Worm (Caenorhabditis elegans) whole organism, young adult: Measurements from ENCODE around the gene Y41C4A.18.

Experiments
- B0019.2 ChIP-seq: fragments of 200-800 bp; sonication (Bioruptor generic); conservative IDR thresholded peaks from 2 replicates; pipeline ENCODE4 v1.3.6; 2022; ENCODE audit warnings: missing genetic modification reagents, missing genetic modification characterization, missing compliant biosample characterization
- B0035.1 ChIP-seq: sonication (generic microtip); optimal IDR thresholded peaks from 2 replicates; lab custom pipeline; 2016; ENCODE audit warnings: missing genetic modification characterization, mild to moderate bottlenecking, missing compliant biosample characterization, missing genotype, missing genetic modification reagents
- D2030.7 ChIP-seq: fragments of 200-800 bp; sonication (Bioruptor generic); IDR thresholded peaks from 2 replicates; pipeline ENCODE4 v1.3.6; 2022; ENCODE audit warnings: missing genetic modification reagents, missing genetic modification characterization, missing compliant biosample characterization
- F23B12.7 ChIP-seq: sonication (generic microtip); optimal IDR thresholded peaks from 2 replicates; lab custom pipeline; 2017; ENCODE audit warnings: missing genetic modification characterization, mild to moderate bottlenecking, missing compliant biosample characterization, antibody characterized with exemption, moderate library complexity; ENCODE audit not compliant: insufficient read depth
- F33H1.4 ChIP-seq: fragments of 200-800 bp; sonication (Bioruptor generic); IDR thresholded peaks from 2 replicates; pipeline ENCODE4 v1.3.6; 2022; ENCODE audit warnings: missing genetic modification reagents, missing genetic modification characterization, missing compliant biosample characterization
- F49E8.2 ChIP-seq: sonication (generic microtip); optimal IDR thresholded peaks from 3 replicates; lab custom pipeline; 2017; ENCODE audit warnings: missing genetic modification characterization, mild to moderate bottlenecking, missing compliant biosample characterization, antibody characterized with exemption, moderate library complexity; ENCODE audit not compliant: insufficient read depth
- F52B5.7 ChIP-seq: sonication (generic microtip); optimal IDR thresholded peaks from 2 replicates; lab custom pipeline; 2016; ENCODE audit warnings: mild to moderate bottlenecking, missing genetic modification characterization, missing compliant biosample characterization
- F57A8.1 ChIP-seq: fragments of 200-800 bp; sonication (Bioruptor generic); optimal IDR thresholded peaks from 2 replicates; lab custom pipeline; 2018; ENCODE audit warnings: mild to moderate bottlenecking, missing genetic modification characterization, moderate library complexity, missing compliant biosample characterization
- T26A5.8 ChIP-seq: sonication (generic microtip); optimal IDR thresholded peaks from 2 replicates; lab custom pipeline; 2016; ENCODE audit warnings: missing genetic modification characterization, missing compliant biosample characterization
- Y53G8AR.9 ChIP-seq: fragments of 200-800 bp; sonication (Bioruptor generic); conservative IDR thresholded peaks from 2 replicates; pipeline ENCODE4 v1.3.6; 2022; ENCODE audit warnings: missing genetic modification reagents, missing genetic modification characterization, missing compliant biosample characterization
- akir-1 ChIP-seq: fragments of 200-800 bp; sonication (Bioruptor generic); optimal IDR thresholded peaks from 2 replicates; lab custom pipeline; 2018; ENCODE audit warnings: mild to moderate bottlenecking, missing genetic modification characterization, moderate library complexity, missing compliant biosample characterization
- aptf-2 ChIP-seq: fragments of 200-800 bp; sonication (Bioruptor generic); conservative IDR thresholded peaks from 2 replicates; pipeline ENCODE4 v1.3.6; 2022; ENCODE audit warnings: missing genetic modification reagents, missing genetic modification characterization, missing compliant biosample characterization
- atf-7 ChIP-seq: sonication (generic microtip); optimal IDR thresholded peaks from 2 replicates; lab custom pipeline; 2017; ENCODE audit warnings: mild to moderate bottlenecking, missing genetic modification characterization, missing compliant biosample characterization
- attf-5 ChIP-seq: fragments of 200-800 bp; sonication (Bioruptor generic); optimal IDR thresholded peaks from 2 replicates; lab custom pipeline; 2018; ENCODE audit warnings: mild to moderate bottlenecking, missing genetic modification characterization, missing compliant biosample characterization
- attf-6 ChIP-seq: fragments of 200-800 bp; sonication (Bioruptor generic); IDR thresholded peaks from 2 replicates; pipeline ENCODE4 v1.3.6; 2022; ENCODE audit warnings: missing genetic modification reagents, missing genetic modification characterization, missing compliant biosample characterization
- cebp-1 ChIP-seq, 2 experiments: fragments of 200-800 bp in 1 of 2; sonication (Bioruptor generic) in 1 of 2; sonication (generic microtip) in 1 of 2; IDR thresholded peaks in 1 of 2; optimal IDR thresholded peaks in 1 of 2; 2 replicates each; pipeline versions ENCODE4 v1.3.6 to Lab custom; 2017 to 2022; ENCODE audit warnings: missing compliant biosample characterization in 2 of 2, missing genetic modification characterization in 2 of 2, mild to moderate bottlenecking in 1 of 2, missing genetic modification reagents in 1 of 2, moderate library complexity in 1 of 2
- egl-18 ChIP-seq: fragments of 200-800 bp; sonication (Bioruptor generic); IDR thresholded peaks from 2 replicates; pipeline ENCODE4 v1.3.6; 2022; ENCODE audit warnings: missing genetic modification reagents, missing genetic modification characterization, missing compliant biosample characterization
- egrh-3 ChIP-seq: fragments of 200-800 bp; sonication (Bioruptor generic); IDR thresholded peaks from 2 replicates; pipeline ENCODE4 v1.3.6; 2022; ENCODE audit warnings: missing genetic modification reagents, missing genetic modification characterization, missing compliant biosample characterization
- ekl-4 ChIP-seq: fragments of 200-800 bp; sonication (Bioruptor generic); IDR thresholded peaks from 2 replicates; pipeline ENCODE4 v1.3.6; 2022; ENCODE audit warnings: missing genetic modification reagents, missing genetic modification characterization, missing compliant biosample characterization
- hlh-12 ChIP-seq: sonication (generic microtip); optimal IDR thresholded peaks from 2 replicates; lab custom pipeline; 2016; ENCODE audit warnings: missing genetic modification characterization, missing compliant biosample characterization
- hlh-26 ChIP-seq: fragments of 200-800 bp; sonication (Bioruptor generic); conservative IDR thresholded peaks from 2 replicates; pipeline ENCODE4 v1.3.6; 2022; ENCODE audit warnings: missing genetic modification reagents, missing genetic modification characterization, missing compliant biosample characterization
- hmg-1.2 ChIP-seq: fragments of 200-800 bp; sonication (Bioruptor generic); IDR thresholded peaks from 2 replicates; pipeline ENCODE4 v1.3.6; 2022; ENCODE audit warnings: missing genetic modification reagents, missing genetic modification characterization, missing compliant biosample characterization
- let-607 ChIP-seq, 2 experiments: fragments of 200-800 bp in 1 of 2; sonication (Bioruptor generic) in 1 of 2; sonication (generic microtip) in 1 of 2; optimal IDR thresholded peaks; 2 replicates each; lab custom pipeline; 2016 to 2018; ENCODE audit warnings: mild to moderate bottlenecking in 2 of 2, missing compliant biosample characterization in 2 of 2, missing genetic modification characterization in 2 of 2, moderate library complexity in 2 of 2, missing genotype in 1 of 2
- lin-35 ChIP-seq, 3 experiments: fragments of 150-350 bp in 2 of 3; sonication (generic microtip) in 1 of 3; optimal IDR thresholded peaks; 2 replicates each; lab custom pipeline; 2014 to 2018; ENCODE audit warnings: missing biosample characterization in 3 of 3, missing genetic modification characterization in 3 of 3, missing genetic modification reagents in 3 of 3
- mes-4 ChIP-seq: sonication (generic microtip); optimal IDR thresholded peaks from 2 replicates; lab custom pipeline; 2016; ENCODE audit warnings: missing genotype, missing genetic modification characterization, missing compliant biosample characterization
- nfya-1 ChIP-seq: sonication (generic microtip); optimal IDR thresholded peaks from 2 replicates; lab custom pipeline; 2017; ENCODE audit warnings: antibody characterized with exemption, missing compliant biosample characterization, missing genetic modification characterization, borderline replicate concordance; ENCODE audit not compliant: insufficient read depth
- nfya-2 ChIP-seq: fragments of 200-800 bp; sonication (Bioruptor generic); IDR thresholded peaks from 2 replicates; pipeline ENCODE4 v1.3.6; 2022; ENCODE audit warnings: missing genetic modification reagents, missing genetic modification characterization, missing compliant biosample characterization
- nhr-179 ChIP-seq: sonication (generic microtip); optimal IDR thresholded peaks from 2 replicates; lab custom pipeline; 2016; ENCODE audit warnings: mild to moderate bottlenecking, missing genetic modification characterization, missing compliant biosample characterization
- nhr-80 ChIP-seq: sonication (generic microtip); optimal IDR thresholded peaks from 2 replicates; lab custom pipeline; 2016; ENCODE audit warnings: missing genetic modification characterization, missing compliant biosample characterization
- sdz-38 ChIP-seq: sonication (generic microtip); optimal IDR thresholded peaks from 2 replicates; lab custom pipeline; 2016; ENCODE audit warnings: missing genotype, missing genetic modification characterization, missing compliant biosample characterization
- sea-2 ChIP-seq: fragments of 200-800 bp; sonication (Bioruptor generic); IDR thresholded peaks from 2 replicates; pipeline ENCODE4 v1.3.6; 2022; ENCODE audit warnings: missing genetic modification characterization, missing compliant biosample characterization
- snpc-3.4 ChIP-seq: sonication (generic microtip); optimal IDR thresholded peaks from 2 replicates; lab custom pipeline; 2017; ENCODE audit warnings: missing genetic modification characterization, mild to moderate bottlenecking, missing compliant biosample characterization, antibody characterized with exemption, moderate library complexity, missing genotype, missing genetic modification reagents
- ztf-18 ChIP-seq: sonication (generic microtip); optimal IDR thresholded peaks from 2 replicates; lab custom pipeline; 2016; ENCODE audit warnings: missing genotype, mild to moderate bottlenecking, missing genetic modification characterization, missing compliant biosample characterization
- ztf-25 ChIP-seq: fragments of 200-800 bp; sonication (Bioruptor generic); IDR thresholded peaks from 2 replicates; pipeline ENCODE4 v1.3.6; 2022; ENCODE audit warnings: missing genetic modification reagents, missing genetic modification characterization, missing compliant biosample characterization

Y41C4A.18 gene

ce11 chrIII:11694506-11694947, 35.9 kb upstream of the Y41C4A.18 start (continued):
- TF ChIP-seq F57A8.1 (no peak), cebp-1 (GFP tag; IDR thresholded peaks at IDR 0.05; lab: Robert Waterston, UW) (no peak), cebp-1 (tag; optimal IDR thresholded peaks at IDR 0.05; lab: Kevin White, UChicago) (peak; percentile 23), Y53G8AR.9 (no peak), nfya-1 (tag; lab: Kevin White, UChicago) (no peak), ekl-4 (GFP tag; lab: Robert Waterston, UW) (no peak), ztf-25 (GFP tag; lab: Robert Waterston, UW) (no peak), hlh-12 (no peak), T26A5.8 (tag; lab: Kevin White, UChicago) (no peak)

ce11 chrIII:11694975-11695374, 35.4 kb upstream of the Y41C4A.18 start, which contains the start of gene Y41C4A.22:
Gene Y41C4A.22 (plus strand): TSS chrIII:11695275.
- TF ChIP-seq attf-6 (GFP tag; lab: Robert Waterston, UW) (0 out of 2 replicates have a peak, but pooled peaks have one; percentile 18), nhr-80 (tag; lab: Kevin White, UChicago) (no peak)

DNA sequence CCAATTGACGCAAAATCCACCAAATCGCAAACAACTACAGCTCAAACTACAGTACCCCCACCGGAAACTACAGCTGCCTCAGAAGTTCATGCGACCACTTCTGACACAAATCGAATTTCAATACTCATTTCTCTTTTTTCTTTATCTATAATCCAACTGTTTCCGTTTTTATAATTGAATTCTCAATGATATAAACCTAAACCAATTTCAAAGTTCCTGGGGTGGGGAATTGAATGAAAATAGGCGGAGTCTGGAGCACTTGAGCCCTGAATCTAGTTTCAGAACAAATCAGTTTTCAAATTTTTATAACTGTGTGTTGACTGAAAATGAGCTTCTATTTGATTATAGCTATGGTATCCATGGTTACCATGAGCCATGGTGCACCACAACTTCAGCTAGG, 34.1 kb upstream of the Y41C4A.18 start, which contains the start of gene Y41C4A.6:
TSS of gene Y41C4A.6 (plus strand) at position 301 of the 400 bp plus-strand sequence.
- TF ChIP-seq hlh-26, result no peak
- no peak for TF ChIP-seq nfya-1 (tag; lab: Kevin White, UChicago)

ce11 chrIII:11698569-11698968, 31.8 kb upstream of the Y41C4A.18 start, which contains the start of gene Y41C4A.7:
Gene Y41C4A.7 (plus strand): TSS chrIII:11698869.
- TF ChIP-seq F49E8.2 (tag; lab: Kevin White, UChicago), result no peak
- TF ChIP-seq atf-7 (tag; lab: Kevin White, UChicago), result no peak
- TF ChIP-seq hmg-1.2, result no peak
- TF ChIP-seq nfya-2 (GFP tag; lab: Robert Waterston, UW), result no peak
- no peak for TF ChIP-seq sdz-38 (tag; lab: Kevin White, UChicago)
- no peak for TF ChIP-seq akir-1 (GFP tag; lab: Kevin White, UChicago)
- TF ChIP-seq F33H1.4 (GFP tag; lab: Robert Waterston, UW), result no peak
- no peak for TF ChIP-seq let-607 (tag; optimal IDR thresholded peaks at IDR 0.05; lab: Kevin White, UChicago)
- TF ChIP-seq B0035.1 (tag; lab: Kevin White, UChicago), result no peak
- no peak for TF ChIP-seq egl-18 (GFP tag; lab: Robert Waterston, UW)
- TF ChIP-seq egrh-3 (GFP tag; lab: Robert Waterston, UW), result no peak
- TF ChIP-seq attf-5 (GFP tag; lab: Kevin White, UChicago), result no peak
- no peak for TF ChIP-seq sea-2
- TF ChIP-seq B0019.2, result no peak
- no peak for TF ChIP-seq D2030.7 (GFP tag; lab: Robert Waterston, UW)
- no peak for TF ChIP-seq nhr-179
- TF ChIP-seq ztf-18 (tag; lab: Kevin White, UChicago), result no peak
- TF ChIP-seq mes-4 (tag; lab: Kevin White, UChicago), result no peak
- no peak for TF ChIP-seq lin-35 (GFP tag; optimal IDR thresholded peaks at IDR 0.05; lab: Kevin White, UChicago)
- no peak for TF ChIP-seq F23B12.7

DNA sequence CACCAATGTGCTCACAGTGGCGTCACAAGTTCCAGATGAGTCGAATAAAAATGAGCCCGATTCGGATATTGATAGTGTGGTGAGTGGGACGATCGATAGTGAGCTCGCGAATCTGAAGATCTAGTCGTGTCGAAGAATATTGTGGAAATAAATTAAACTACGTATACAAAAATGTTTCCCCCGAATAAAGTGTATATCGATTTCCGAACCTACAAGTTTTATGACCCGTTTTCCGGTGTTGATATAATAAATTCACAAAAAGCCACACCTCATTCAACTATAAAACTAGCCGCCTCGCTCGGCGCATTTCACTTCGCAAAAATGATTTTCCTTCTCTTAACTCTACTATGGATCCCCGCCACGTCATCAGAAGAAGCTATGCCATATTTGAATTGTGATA, 30.5 kb upstream of the Y41C4A.18 start, which contains the start of gene pqn-84:
TSS of gene pqn-84 (plus strand) at position 301 of the 400 bp plus-strand sequence.
- TF ChIP-seq snpc-3.4 (tag; lab: Kevin White, UChicago), result no peak
- no peak for TF ChIP-seq nhr-80 (tag; lab: Kevin White, UChicago)
- no peak for TF ChIP-seq F52B5.7 (tag; lab: Kevin White, UChicago)
- TF ChIP-seq aptf-2 (GFP tag; lab: Robert Waterston, UW), result no peak
- TF ChIP-seq F49E8.2 (tag; lab: Kevin White, UChicago), result no peak
- TF ChIP-seq let-607 (tag; optimal IDR thresholded peaks at IDR 0.05; lab: Kevin White, UChicago), result no peak
